Fruit fly (Drosophila melanogaster): ENCODE results near the gene CG15385.

CG15385 gene

dm6 chr2L:2189100-2189499 is 23.3 kb downstream of the CG15385 start (continued):
- TF ChIP-seq lov (optimal IDR thresholded peaks at IDR 0.05) (no peak), lov (GFP tag; IDR thresholded peaks at IDR 0.05) (peak; percentile 23; the same call in 1 of the 3 replicates), CG11504 (tag; optimal IDR thresholded peaks at IDR 0.05) (peak; percentile 56), Ets65A (GFP tag) (peak; percentile 93), Fer3 (tag; optimal IDR thresholded peaks at IDR 0.05) (no peak), CG34376 (GFP tag; optimal IDR thresholded peaks at IDR 0.05) (no peak), CG16779 (GFP tag; IDR thresholded peaks at IDR 0.05) (no peak), Drgx (GFP tag; IDR thresholded peaks at IDR 0.05) (peak; percentile 19; the same call in 1 of the 2 replicates), Vsx1 (GFP tag; optimal IDR thresholded peaks at IDR 0.05) (no peak), pnt (GFP tag; optimal IDR thresholded peaks at IDR 0.05) (peak; percentile 66), CG31388 (GFP tag; optimal IDR thresholded peaks at IDR 0.05) (no peak), gce (GFP tag; IDR thresholded peaks at IDR 0.05) (no peak), CG6654 (GFP tag; optimal IDR thresholded peaks at IDR 0.05) (peak; percentile 28), CG4854 (GFP tag; optimal IDR thresholded peaks at IDR 0.05) (no peak), CG14667 (GFP tag; IDR thresholded peaks at IDR 0.05) (peak; percentile 52; the same call in 1 of the 2 replicates), gcm (GFP tag; optimal IDR thresholded peaks at IDR 0.05) (peak; percentile 74), lmd (GFP tag; IDR thresholded peaks at IDR 0.05) (peak; percentile 53), MBD-R2 (GFP tag; IDR thresholded peaks at IDR 0.05) (no peak), D (optimal IDR thresholded peaks at IDR 0.05) (no peak), D (GFP tag; optimal IDR thresholded peaks at IDR 0.05) (peak; percentile 87), ttk (GFP tag; IDR thresholded peaks at IDR 0.05) (no peak; the same call in 1 of the 2 replicates), HLH4C (GFP tag; IDR thresholded peaks at IDR 0.05; ENCODE audit: partially characterized antibody) (no peak), tin (GFP tag; optimal IDR thresholded peaks at IDR 0.05) (peak; percentile 84), bab2 (GFP tag; optimal IDR thresholded peaks at IDR 0.05) (peak; percentile 62), Asciz (GFP tag; optimal IDR thresholded peaks at IDR 0.05) (peak; percentile 14), lilli (GFP tag; optimal IDR thresholded peaks at IDR 0.05) (peak; percentile 56), eve (GFP tag; optimal IDR thresholded peaks at IDR 0.05) (no peak), gfzf (GFP tag; optimal IDR thresholded peaks at IDR 0.05) (no peak), CG6683 (GFP tag; optimal IDR thresholded peaks at IDR 0.05) (no peak), CG8281 (tag; optimal IDR thresholded peaks at IDR 0.05) (peak; percentile 13), nerfin-1 (tag; optimal IDR thresholded peaks at IDR 0.05) (peak; percentile 50), slou (GFP tag; optimal IDR thresholded peaks at IDR 0.05) (no peak), CG9437 (GFP tag; optimal IDR thresholded peaks at IDR 0.05) (no peak), CG6175 (GFP tag; IDR thresholded peaks at IDR 0.05) (no peak), pfk (GFP tag; optimal IDR thresholded peaks at IDR 0.05) (no peak), bigmax (GFP tag; optimal IDR thresholded peaks at IDR 0.05) (no peak), CG13624 (GFP tag; optimal IDR thresholded peaks at IDR 0.05) (peak; percentile 7), eyg (GFP tag; optimal IDR thresholded peaks at IDR 0.05) (no peak), Stat92E (GFP tag; optimal IDR thresholded peaks at IDR 0.05) (peak in 1 of 3 experiments; percentile 93), jigr1 (GFP tag; IDR thresholded peaks at IDR 0.05) (no peak), Hsf (GFP tag; optimal IDR thresholded peaks at IDR 0.05) (peak; percentile 76), C15 (GFP tag; IDR thresholded peaks at IDR 0.05) (no peak), CG17568 (GFP tag; optimal IDR thresholded peaks at IDR 0.05) (peak; percentile 14), gcm2 (GFP tag; optimal IDR thresholded peaks at IDR 0.05) (no peak), chif (GFP tag; optimal IDR thresholded peaks at IDR 0.05) (peak; percentile 50 to 89), CG17612 (GFP tag; IDR thresholded peaks at IDR 0.05) (no peak), CG16863 (GFP tag; optimal IDR thresholded peaks at IDR 0.05) (peak; percentile 74), CG13296 (GFP tag; optimal IDR thresholded peaks at IDR 0.05) (no peak), chm (GFP tag; IDR thresholded peaks at IDR 0.05) (peak; percentile 83; the same call in 1 of the 2 replicates), pb (GFP tag; optimal IDR thresholded peaks at IDR 0.05) (peak; percentile 22), CG16815 (GFP tag; optimal IDR thresholded peaks at IDR 0.05) (peak; percentile 72), CG3407 (GFP tag; optimal IDR thresholded peaks at IDR 0.05) (peak; percentile 76)
